Worm (Caenorhabditis elegans): Measurements from ENCODE around the gene F34D10.8.

F34D10.8 gene

DNA sequence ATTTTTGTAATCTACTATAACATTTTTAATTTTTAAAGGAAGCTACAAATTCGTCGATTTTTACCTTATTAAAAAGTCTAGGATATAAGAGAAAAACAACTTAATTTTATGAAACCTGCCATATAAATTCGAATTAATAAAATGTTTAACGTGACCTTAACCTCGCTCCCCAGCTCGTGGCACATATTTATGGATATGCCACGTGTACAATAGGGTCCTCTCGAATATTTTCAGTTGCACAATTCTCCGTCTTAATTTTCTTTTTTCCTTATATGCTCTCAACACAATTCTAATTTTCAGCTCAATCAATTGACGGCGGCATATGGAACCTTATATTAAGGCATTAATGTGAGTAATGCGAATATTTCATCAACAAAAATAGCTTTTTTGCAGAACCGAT is 5.7 kb downstream of the F34D10.8 start, which contains the start of gene F34D10.4:
F34D10.4 (plus strand) TSS at position 301 of the 400 bp plus-strand sequence.
- no peak for TF ChIP-seq fkh-10 (GFP tag; optimal IDR thresholded peaks at IDR 0.05)
- TF ChIP-seq ztf-7 (tag; optimal IDR thresholded peaks at IDR 0.05): no peak
- TF ChIP-seq Y48G9A.11 (GFP tag; IDR thresholded peaks at IDR 0.05): no peak

DNA sequence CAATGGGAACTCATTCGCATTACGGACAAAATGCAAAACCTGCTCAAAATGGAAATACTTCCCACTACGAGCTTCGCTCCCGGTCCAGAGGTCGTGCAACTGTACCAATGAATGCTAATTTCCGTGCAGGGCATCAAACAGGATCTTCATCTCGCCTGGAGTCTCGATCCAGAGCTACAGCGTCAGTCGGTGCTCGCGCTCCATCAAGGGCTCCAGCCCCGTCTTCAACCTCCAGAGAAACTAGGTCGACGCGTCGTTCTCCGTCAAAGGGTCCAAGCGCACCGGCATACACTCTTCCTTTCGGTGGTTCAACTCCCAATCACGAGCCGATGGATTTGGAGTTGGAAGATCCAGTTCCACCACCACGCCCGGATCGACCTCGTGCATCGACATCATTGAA is 7.2 kb downstream of the F34D10.8 start:
- TF ChIP-seq lim-7 (GFP tag; IDR thresholded peaks at IDR 0.05) (peak; percentile 33; the same call in 1 of the 2 replicates), set-16 (GFP tag; IDR thresholded peaks at IDR 0.05) (peak; percentile 65), F49E8.2 (tag; optimal IDR thresholded peaks at IDR 0.05; ENCODE audit: borderline replicate concordance) (no peak)

DNA sequence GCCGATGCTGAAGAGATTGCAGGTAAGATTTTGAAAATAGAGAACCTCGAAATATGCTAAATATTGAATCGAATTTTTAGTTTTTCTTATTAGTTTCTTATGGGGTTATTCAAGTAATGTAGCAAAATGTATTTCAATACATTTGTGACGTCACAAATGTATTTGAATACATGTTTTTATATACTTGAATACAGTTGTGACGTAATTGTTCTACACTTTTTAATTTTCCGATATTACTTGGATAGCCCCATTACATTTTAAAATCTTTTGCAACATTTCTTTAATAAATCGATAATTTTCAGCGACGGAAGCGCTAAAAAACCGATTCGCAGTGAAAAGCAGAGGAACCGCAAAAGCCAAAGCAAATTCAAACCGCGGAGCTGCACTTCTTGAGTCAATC is 7.8 kb downstream of the F34D10.8 start:
- TF ChIP-seq nhr-10 (tag; optimal IDR thresholded peaks at IDR 0.05) (no peak), gei-8 (GFP tag; optimal IDR thresholded peaks at IDR 0.05) (no peak), zip-11 (GFP tag; IDR thresholded peaks at IDR 0.05) (no peak), spr-1 (tag; optimal IDR thresholded peaks at IDR 0.05) (no peak), zfp-2 (tag; optimal IDR thresholded peaks at IDR 0.05) (no peak), nhr-111 (GFP tag; optimal IDR thresholded peaks at IDR 0.05) (no peak), zag-1 (tag; optimal IDR thresholded peaks at IDR 0.05) (no peak), mxl-2 (GFP tag; conservative IDR thresholded peaks at IDR 0.05) (no peak), dve-1 (tag; optimal IDR thresholded peaks at IDR 0.05; ENCODE audit: insufficient read depth) (no peak), spr-3 (GFP tag; optimal IDR thresholded peaks at IDR 0.05) (no peak), Y5F2A.4 (GFP tag; optimal IDR thresholded peaks at IDR 0.05) (no peak), vab-7 (GFP tag; IDR thresholded peaks at IDR 0.05) (no peak), egl-43 (GFP tag; IDR thresholded peaks at IDR 0.05) (no peak), aly-2 (tag; optimal IDR thresholded peaks at IDR 0.05) (no peak), skn-1 (tag; optimal IDR thresholded peaks at IDR 0.05) (no peak)

DNA sequence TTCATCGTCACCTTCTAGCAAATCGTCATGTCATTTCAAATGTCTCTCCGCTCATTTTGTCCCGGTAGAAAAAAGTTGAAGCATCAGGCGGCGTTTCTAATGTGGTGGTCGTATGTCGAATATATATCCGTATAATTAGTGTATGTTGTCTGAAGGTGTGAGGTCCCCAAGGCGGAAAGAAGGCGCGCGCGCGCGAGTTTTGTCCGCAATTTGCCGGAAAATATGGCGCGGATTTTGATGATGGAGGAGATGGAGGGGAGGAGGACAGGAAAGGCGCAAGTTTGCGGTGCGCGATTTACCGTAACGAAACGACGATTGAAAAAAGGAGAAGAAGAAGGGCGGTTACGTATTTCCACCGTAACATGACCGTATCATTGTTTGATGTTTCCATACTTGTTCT is 11.5 kb downstream of the F34D10.8 start:
- TF ChIP-seq set-16 (GFP tag; IDR thresholded peaks at IDR 0.05) (peak; percentile 37), lin-39 (tag; optimal IDR thresholded peaks at IDR 0.05) (no peak)

DNA sequence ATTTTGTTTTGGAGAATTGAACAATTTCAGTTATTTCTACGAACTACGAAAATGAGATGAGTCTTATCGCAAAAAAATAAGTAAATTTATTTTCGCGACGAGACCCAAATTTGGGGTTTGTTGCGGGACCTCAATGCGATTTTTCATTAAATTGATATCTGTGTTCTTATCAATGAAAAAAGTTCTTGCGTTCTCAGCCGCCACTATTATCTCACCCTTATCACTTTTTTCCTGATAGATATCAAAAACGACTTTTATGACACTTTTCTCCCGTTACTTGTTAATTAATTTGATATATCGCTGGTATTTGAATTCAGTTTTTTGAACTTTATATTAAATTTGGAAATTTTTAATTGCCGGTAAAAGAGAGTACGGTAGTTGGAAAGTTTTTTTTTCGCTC is 12.8 kb downstream of the F34D10.8 start:
- no peak for TF ChIP-seq dmd-8 (GFP tag; IDR thresholded peaks at IDR 0.05)
- TF ChIP-seq jun-1 (tag; optimal IDR thresholded peaks at IDR 0.05): no peak

DNA sequence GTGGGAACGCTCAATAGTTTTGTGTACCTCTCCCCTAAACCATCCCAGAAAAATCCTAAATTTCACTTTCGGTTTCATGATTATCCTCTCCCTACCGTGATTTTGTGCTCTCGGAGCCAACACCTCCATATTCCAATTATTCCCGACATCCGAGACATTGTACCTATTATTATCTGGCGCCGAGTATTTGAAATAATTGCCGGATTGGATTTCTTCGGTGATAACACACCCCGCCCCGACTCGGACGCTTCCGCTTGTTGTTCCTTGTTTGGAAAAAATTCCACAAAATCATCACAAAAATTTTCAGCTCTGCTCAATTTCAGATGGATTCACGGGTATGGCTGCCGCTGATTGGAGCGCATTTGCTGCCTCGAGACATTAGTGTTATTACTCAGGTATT is 14.6 kb downstream of the F34D10.8 start, which contains the start of gene lin-48:
lin-48 (plus strand) TSS at position 301 of the 400 bp plus-strand sequence.
- TF ChIP-seq mep-1 (tag; optimal IDR thresholded peaks at IDR 0.05): no peak
- TF ChIP-seq nhr-111 (GFP tag; optimal IDR thresholded peaks at IDR 0.05): no peak
- TF ChIP-seq hmg-1.1 (GFP tag; IDR thresholded peaks at IDR 0.05): no peak
- no peak for TF ChIP-seq ZK546.5 (tag; optimal IDR thresholded peaks at IDR 0.05)
- TF ChIP-seq unc-62 (GFP tag; optimal IDR thresholded peaks at IDR 0.05 in 1 of 2): peak in 1 of 2 experiments; percentile 26
- no peak for TF ChIP-seq unc-62 (tag; optimal IDR thresholded peaks at IDR 0.05)

DNA sequence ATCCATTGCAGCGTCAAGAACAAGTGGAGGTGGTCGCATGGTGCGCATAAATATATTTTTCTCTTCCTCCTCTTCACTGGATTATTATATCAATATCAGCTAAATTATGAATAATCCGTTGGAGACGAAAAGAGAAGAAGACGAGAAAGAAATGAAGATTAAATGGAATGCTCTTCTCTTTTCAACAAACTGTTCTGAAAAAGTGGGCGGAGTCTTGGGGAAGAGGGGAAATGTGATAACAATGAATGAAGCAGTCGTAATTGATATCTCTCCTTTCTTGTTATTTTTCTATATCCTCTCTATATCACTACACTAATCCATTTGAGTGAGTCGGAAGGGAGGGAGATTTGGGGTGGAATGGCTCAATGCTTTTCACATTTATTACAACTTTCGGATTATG is 28.7 kb downstream of the F34D10.8 start, which contains the start of gene arcp-1:
arcp-1 (minus strand) TSS at position 101 of the 400 bp plus-strand sequence.
- TF ChIP-seq pha-4 (GFP tag; IDR thresholded peaks at IDR 0.05): no peak
- TF ChIP-seq pha-4 (tag; optimal IDR thresholded peaks at IDR 0.05): no peak
- peak; percentile 57 for TF ChIP-seq aha-1 (tag)
